Worm (Caenorhabditis elegans) whole organism, mixed stage, embryonic: ENCODE measurements around the gene clc-31.

ENCODE experiments used
- elt-3 ChIP-seq: fragments of 150-350 bp; optimal IDR thresholded peaks from 2 replicates; lab custom pipeline; 2014; ENCODE audit warnings: missing biosample characterization, missing genetic modification characterization
- hlh-1 ChIP-seq: fragments of 150-350 bp; optimal IDR thresholded peaks from 2 replicates; lab custom pipeline; 2014; ENCODE audit warnings: missing biosample characterization, missing genetic modification reagents, missing genetic modification characterization

DNA sequence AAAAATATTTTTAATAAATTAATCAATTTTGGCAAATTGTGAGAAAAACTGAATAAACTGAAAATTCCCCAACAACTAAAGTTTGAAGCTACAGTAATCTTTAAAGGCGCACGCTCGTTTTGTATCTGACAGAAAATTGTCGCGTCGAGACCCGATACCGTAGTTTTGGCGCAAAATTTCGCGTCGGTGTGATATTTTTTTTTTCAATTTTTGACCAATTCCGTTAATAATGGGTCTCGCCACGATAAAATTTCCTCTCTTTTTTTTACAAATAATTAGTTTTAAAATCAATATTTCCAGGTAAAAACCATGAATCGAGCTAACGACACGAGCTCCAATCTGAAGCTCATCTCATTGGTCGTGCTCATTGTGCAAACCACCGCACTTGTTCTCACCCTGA lies 48.2 kb downstream of the clc-31 start, which contains the start of gene nstp-4:
- TF ChIP-seq elt-3 (tag; lab: Kevin White, UChicago): no peak
- TF ChIP-seq hlh-1: no peak
